Worm (Caenorhabditis elegans) whole organism, young adult: ENCODE measurements around the gene smrc-1.

Experiments used
- B0019.2 ChIP-seq: fragments of 200-800 bp; sonication (Bioruptor generic); conservative IDR thresholded peaks from 2 replicates; pipeline ENCODE4 v1.3.6; 2022; ENCODE audit warnings: missing genetic modification reagents, missing genetic modification characterization, missing compliant biosample characterization
- akir-1 ChIP-seq: fragments of 200-800 bp; sonication (Bioruptor generic); optimal IDR thresholded peaks from 2 replicates; lab custom pipeline; 2018; ENCODE audit warnings: mild to moderate bottlenecking, missing genetic modification characterization, moderate library complexity, missing compliant biosample characterization
- bed-1 ChIP-seq: fragments of 200-800 bp; sonication (Bioruptor generic); IDR thresholded peaks from 2 replicates; pipeline ENCODE4 v1.3.6; 2022; ENCODE audit warnings: missing genetic modification reagents, missing genetic modification characterization, missing compliant biosample characterization
- ceh-40 ChIP-seq: fragments of 200-800 bp; sonication (Bioruptor generic); IDR thresholded peaks from 2 replicates; pipeline ENCODE4 v1.3.6; 2022; ENCODE audit warnings: missing genetic modification characterization, missing compliant biosample characterization
- lir-1 ChIP-seq: fragments of 200-800 bp; sonication (Bioruptor generic); conservative IDR thresholded peaks from 2 replicates; pipeline ENCODE4 v1.3.6; 2022; ENCODE audit warnings: missing genetic modification reagents, missing genetic modification characterization, missing compliant biosample characterization
- madf-10 ChIP-seq: sonication (generic microtip); optimal IDR thresholded peaks from 2 replicates; lab custom pipeline; 2016; ENCODE audit warnings: mild to moderate bottlenecking, missing genetic modification characterization, missing compliant biosample characterization
- nhr-179 ChIP-seq: sonication (generic microtip); optimal IDR thresholded peaks from 2 replicates; lab custom pipeline; 2016; ENCODE audit warnings: mild to moderate bottlenecking, missing genetic modification characterization, missing compliant biosample characterization

DNA sequence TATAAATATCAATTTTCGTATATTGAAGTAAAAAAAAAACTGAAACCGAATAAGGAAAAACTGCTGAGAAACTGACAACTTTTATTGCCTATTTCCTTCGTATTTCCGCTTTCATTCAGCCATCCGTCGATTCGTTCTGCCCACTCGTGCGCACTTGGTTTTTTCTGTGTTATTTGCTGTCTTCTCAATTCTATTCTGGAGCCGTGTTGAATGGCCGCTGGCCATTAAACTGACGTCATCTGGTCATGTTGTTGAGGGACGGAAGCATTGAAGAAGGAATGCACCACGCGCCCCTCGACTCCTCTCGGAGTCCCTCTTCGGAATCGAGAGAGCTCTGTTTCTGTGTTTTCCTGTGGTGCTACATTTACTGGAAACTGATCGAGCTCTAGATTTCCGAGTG is 42.2 kb upstream of the smrc-1 start:
- no peak for TF ChIP-seq madf-10
- no peak for TF ChIP-seq B0019.2 (GFP tag; lab: Robert Waterston, UW)
- no peak for TF ChIP-seq nhr-179
- TF ChIP-seq ceh-40, result no peak
- no peak for TF ChIP-seq akir-1
- TF ChIP-seq lir-1 (GFP tag; lab: Robert Waterston, UW), result no peak
- TF ChIP-seq bed-1, result no peak
